Fruit fly (Drosophila melanogaster): Measurements from ENCODE around the gene GlcAT-S.

The GlcAT-S gene

dm6 chr2L:9660516-9660920, 44.2 kb downstream of the GlcAT-S start (continued):
- TF ChIP-seq CG10431 (GFP tag; optimal IDR thresholded peaks at IDR 0.05) (no peak), CG32767 (GFP tag; IDR thresholded peaks at IDR 0.05) (peak; percentile 50; the same call in 1 of the 2 replicates), Dad (GFP tag; optimal IDR thresholded peaks at IDR 0.05) (peak; percentile 51), CG18262 (tag; optimal IDR thresholded peaks at IDR 0.05) (no peak), salm (tag; optimal IDR thresholded peaks at IDR 0.05) (peak; percentile 32)

- TF ChIP-seq lov (optimal IDR thresholded peaks at IDR 0.05) (no peak), lov (GFP tag; IDR thresholded peaks at IDR 0.05) (no peak), NC2β (GFP tag; optimal IDR thresholded peaks at IDR 0.05) (no peak), CG10321 (GFP tag; IDR thresholded peaks at IDR 0.05) (no peak), CG8290 (GFP tag; optimal IDR thresholded peaks at IDR 0.05) (no peak), CG8290 (tag; optimal IDR thresholded peaks at IDR 0.05) (no peak), CkIIα-i1 (GFP tag; IDR thresholded peaks at IDR 0.05) (no peak), CG17361 (GFP tag; IDR thresholded peaks at IDR 0.05) (no peak), CG32772 (GFP tag; IDR thresholded peaks at IDR 0.05) (no peak), ab (GFP tag; optimal IDR thresholded peaks at IDR 0.05) (no peak), dpn (GFP tag; optimal IDR thresholded peaks at IDR 0.05) (no peak), CG3281 (GFP tag; optimal IDR thresholded peaks at IDR 0.05) (no peak), CG3838 (GFP tag; optimal IDR thresholded peaks at IDR 0.05) (no peak), yki (optimal IDR thresholded peaks at IDR 0.05) (no peak), CG9727 (GFP tag; optimal IDR thresholded peaks at IDR 0.05) (no peak), CG11093 (GFP tag; IDR thresholded peaks at IDR 0.05) (no peak), tap (tag; optimal IDR thresholded peaks at IDR 0.05) (no peak), NfI (GFP tag; optimal IDR thresholded peaks at IDR 0.05) (no peak), sd (tag; optimal IDR thresholded peaks at IDR 0.05) (no peak), unc-4 (GFP tag; IDR thresholded peaks at IDR 0.05; ENCODE audit: partially characterized antibody) (no peak), Nf-YC (tag; optimal IDR thresholded peaks at IDR 0.05) (no peak), vvl (GFP tag; IDR thresholded peaks at IDR 0.05) (no peak), Eip74EF (GFP tag; optimal IDR thresholded peaks at IDR 0.05) (no peak), corto (GFP tag; optimal IDR thresholded peaks at IDR 0.05) (no peak), Med (GFP tag) (peak; percentile 34), Adf1 (GFP tag; IDR thresholded peaks at IDR 0.05) (no peak), slou (GFP tag; optimal IDR thresholded peaks at IDR 0.05) (no peak), Mad (GFP tag; optimal IDR thresholded peaks at IDR 0.05) (no peak), cg (GFP tag; optimal IDR thresholded peaks at IDR 0.05) (no peak), fd102C (GFP tag; optimal IDR thresholded peaks at IDR 0.05) (no peak), Tbp (GFP tag; optimal IDR thresholded peaks at IDR 0.05) (no peak), CG8089 (GFP tag; optimal IDR thresholded peaks at IDR 0.05) (no peak), CTCF (GFP tag; optimal IDR thresholded peaks at IDR 0.05) (no peak), Sry-β (GFP tag; optimal IDR thresholded peaks at IDR 0.05) (no peak), Vsx1 (GFP tag; optimal IDR thresholded peaks at IDR 0.05) (no peak), nmo (GFP tag; optimal IDR thresholded peaks at IDR 0.05) (no peak), tll (GFP tag; optimal IDR thresholded peaks at IDR 0.05) (no peak), wdn (GFP tag; IDR thresholded peaks at IDR 0.05) (no peak), CG13775 (GFP tag; optimal IDR thresholded peaks at IDR 0.05) (no peak), CG7556 (GFP tag; optimal IDR thresholded peaks at IDR 0.05) (peak; percentile 5), Abd-B (GFP tag; optimal IDR thresholded peaks at IDR 0.05) (no peak), fd64A (GFP tag; optimal IDR thresholded peaks at IDR 0.05) (no peak), D19B (GFP tag; optimal IDR thresholded peaks at IDR 0.05) (no peak), Hey (tag; optimal IDR thresholded peaks at IDR 0.05) (no peak), CG2678 (tag; optimal IDR thresholded peaks at IDR 0.05) (peak; percentile 7), grau (tag; optimal IDR thresholded peaks at IDR 0.05) (peak; percentile 46), Atf-2 (GFP tag; optimal IDR thresholded peaks at IDR 0.05) (no peak)
These were observed 46.7 kb downstream of the GlcAT-S start for dm6 chr2L:9662977-9663376.

Data from whole organism, embryonic.